Worm (Caenorhabditis elegans) whole organism, mixed stage, embryonic: ENCODE measurements around the gene C06A12.19.
A peak's percentile ranks its signal among the peaks of the same experiment; 100 is the strongest.

ENCODE experiments used
- M03D4.4 ChIP-seq: sonication (generic microtip); optimal IDR thresholded peaks from 2 replicates; lab custom pipeline; 2017; ENCODE audit warnings: mild to moderate bottlenecking, missing genetic modification characterization, missing compliant biosample characterization
- bed-3 ChIP-seq: fragments of 200-800 bp; sonication (Bioruptor generic); optimal IDR thresholded peaks from 3 replicates; lab custom pipeline; 2018; ENCODE audit warnings: mild to moderate bottlenecking, missing genetic modification characterization, moderate library complexity, missing compliant biosample characterization
- blmp-1 ChIP-seq: fragments of 150-350 bp; optimal IDR thresholded peaks from 2 replicates; lab custom pipeline; 2014; ENCODE audit warnings: missing biosample characterization, missing genetic modification characterization
- ceh-39 ChIP-seq: fragments of 150-350 bp; optimal IDR thresholded peaks from 2 replicates; lab custom pipeline; 2014; ENCODE audit warnings: missing biosample characterization, missing genetic modification characterization
- ceh-43 ChIP-seq: fragments of 200-800 bp; sonication (Bioruptor generic); optimal IDR thresholded peaks from 2 replicates; lab custom pipeline; 2018; ENCODE audit warnings: mild to moderate bottlenecking, missing genetic modification characterization, moderate library complexity, missing compliant biosample characterization
- ceh-83 ChIP-seq: fragments of 200-800 bp; sonication (Bioruptor generic); optimal IDR thresholded peaks from 2 replicates; lab custom pipeline; 2018; ENCODE audit warnings: mild to moderate bottlenecking, missing genetic modification characterization, missing compliant biosample characterization
- ces-1 ChIP-seq: fragments of 150-350 bp; optimal IDR thresholded peaks from 2 replicates; lab custom pipeline; 2014; ENCODE audit warnings: missing biosample characterization, missing genetic modification reagents, missing genetic modification characterization
- cnd-1 ChIP-seq: fragments of 200-800 bp; sonication (Bioruptor generic); optimal IDR thresholded peaks from 2 replicates; lab custom pipeline; 2018; ENCODE audit warnings: mild to moderate bottlenecking, missing genetic modification characterization, missing compliant biosample characterization
- drap-1 ChIP-seq: fragments of 200-800 bp; sonication (Bioruptor generic); optimal IDR thresholded peaks from 3 replicates; lab custom pipeline; 2018; ENCODE audit warnings: mild to moderate bottlenecking, missing genetic modification characterization, missing compliant biosample characterization
- elt-1 ChIP-seq: sonication (generic microtip); optimal IDR thresholded peaks from 2 replicates; lab custom pipeline; 2017; ENCODE audit warnings: missing genetic modification characterization, mild to moderate bottlenecking, missing compliant biosample characterization, antibody characterized with exemption, moderate library complexity, borderline replicate concordance; ENCODE audit not compliant: insufficient read depth
- elt-3 ChIP-seq: fragments of 150-350 bp; optimal IDR thresholded peaks from 2 replicates; lab custom pipeline; 2014; ENCODE audit warnings: missing biosample characterization, missing genetic modification characterization
- flh-1 ChIP-seq: fragments of 200-800 bp; sonication (Bioruptor generic); optimal IDR thresholded peaks from 2 replicates; lab custom pipeline; 2018; ENCODE audit warnings: mild to moderate bottlenecking, missing genetic modification characterization, moderate library complexity, missing compliant biosample characterization
- ham-2 ChIP-seq: fragments of 200-800 bp; sonication (Bioruptor generic); optimal IDR thresholded peaks from 2 replicates; lab custom pipeline; 2018; ENCODE audit warnings: mild to moderate bottlenecking, missing genetic modification characterization, missing compliant biosample characterization
- lin-13 ChIP-seq: fragments of 150-350 bp; optimal IDR thresholded peaks from 2 replicates; lab custom pipeline; 2014; ENCODE audit warnings: missing biosample characterization, missing genetic modification characterization
- lsy-2 ChIP-seq: fragments of 150-350 bp; optimal IDR thresholded peaks from 2 replicates; lab custom pipeline; 2014; ENCODE audit warnings: missing biosample characterization, missing genetic modification characterization
- mab-5 ChIP-seq: fragments of 150-350 bp; optimal IDR thresholded peaks from 2 replicates; lab custom pipeline; 2014; ENCODE audit warnings: missing biosample characterization, missing genetic modification characterization
- mep-1 ChIP-seq: fragments of 150-350 bp; optimal IDR thresholded peaks from 2 replicates; lab custom pipeline; 2017; ENCODE audit warnings: missing biosample characterization, missing genetic modification reagents, missing genetic modification characterization, inconsistent platforms
- mls-2 ChIP-seq: sonication (generic microtip); optimal IDR thresholded peaks from 2 replicates; lab custom pipeline; 2016; ENCODE audit warnings: mild to moderate bottlenecking, missing genetic modification characterization, moderate library complexity, missing compliant biosample characterization
- nhr-12 ChIP-seq: fragments of 150-350 bp; optimal IDR thresholded peaks from 2 replicates; lab custom pipeline; 2014; ENCODE audit warnings: missing biosample characterization, missing genetic modification characterization
- nhr-2 ChIP-seq: fragments of 150-350 bp; optimal IDR thresholded peaks from 2 replicates; lab custom pipeline; 2014; ENCODE audit warnings: missing biosample characterization, missing genetic modification characterization
- nhr-237 ChIP-seq: fragments of 150-350 bp; optimal IDR thresholded peaks from 2 replicates; lab custom pipeline; 2014; ENCODE audit warnings: missing biosample characterization, missing genetic modification characterization
- nhr-28 ChIP-seq: fragments of 150-350 bp; optimal IDR thresholded peaks from 2 replicates; lab custom pipeline; 2014; ENCODE audit warnings: missing biosample characterization, missing genetic modification characterization
- nhr-76 ChIP-seq: sonication (generic microtip); optimal IDR thresholded peaks from 2 replicates; lab custom pipeline; 2017; ENCODE audit warnings: missing biosample characterization, missing genetic modification characterization
- pha-4 ChIP-seq: fragments of 150-350 bp; optimal IDR thresholded peaks from 2 replicates; lab custom pipeline; 2018; ENCODE audit warnings: missing biosample characterization, missing genetic modification reagents, missing genetic modification characterization
- sem-2 ChIP-seq: fragments of 200-800 bp; sonication (Bioruptor generic); optimal IDR thresholded peaks from 2 replicates; lab custom pipeline; 2018; ENCODE audit warnings: mild to moderate bottlenecking, missing genetic modification characterization, missing compliant biosample characterization
- snpc-4 ChIP-seq: fragments of 150-350 bp; optimal IDR thresholded peaks from 2 replicates; lab custom pipeline; 2014; ENCODE audit warnings: missing biosample characterization, missing genetic modification characterization
- sptf-1 ChIP-seq: sonication (generic microtip); optimal IDR thresholded peaks from 2 replicates; lab custom pipeline; 2017; ENCODE audit warnings: mild to moderate bottlenecking, missing genetic modification characterization, moderate library complexity, missing compliant biosample characterization
- tbx-8 ChIP-seq: fragments of 200-800 bp; sonication (Bioruptor generic); optimal IDR thresholded peaks from 2 replicates; lab custom pipeline; 2018; ENCODE audit warnings: mild to moderate bottlenecking, missing genetic modification characterization, moderate library complexity, missing compliant biosample characterization
- unc-120 ChIP-seq: sonication (generic microtip); optimal IDR thresholded peaks from 2 replicates; lab custom pipeline; 2017; ENCODE audit warnings: missing genetic modification characterization, missing compliant biosample characterization; ENCODE audit not compliant: poor library complexity, severe bottlenecking
- unc-62 ChIP-seq: fragments of 150-350 bp; optimal IDR thresholded peaks from 2 replicates; lab custom pipeline; 2014; ENCODE audit warnings: missing biosample characterization, missing genetic modification reagents, missing genetic modification characterization
- zip-8 ChIP-seq: fragments of 150-350 bp; optimal IDR thresholded peaks from 2 replicates; lab custom pipeline; 2014; ENCODE audit warnings: missing biosample characterization, missing genetic modification characterization
- ztf-11 ChIP-seq: fragments of 150-350 bp; optimal IDR thresholded peaks from 2 replicates; lab custom pipeline; 2014; ENCODE audit warnings: missing biosample characterization, missing genetic modification characterization

The C06A12.19 gene

DNA sequence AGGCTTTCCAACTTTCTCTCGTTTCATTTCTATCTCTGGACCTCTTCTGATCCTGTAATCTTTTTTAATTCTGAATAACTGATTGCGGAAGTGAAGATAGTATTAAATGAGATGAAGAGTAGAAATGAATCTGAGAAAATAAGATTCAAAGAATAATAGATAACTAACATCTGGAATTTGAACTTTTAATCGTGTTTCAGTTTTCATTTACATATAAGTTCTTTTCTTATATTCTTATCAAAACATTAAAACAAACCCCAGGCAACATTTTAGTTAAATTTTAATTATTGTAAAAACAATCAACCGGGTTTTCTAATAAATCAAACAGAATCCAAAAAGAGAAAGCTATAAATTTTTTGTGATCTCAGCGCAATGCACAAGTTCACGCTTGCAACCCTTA is 13.3 kb upstream of the C06A12.19 start:
- TF ChIP-seq blmp-1 (tag; lab: Kevin White, UChicago) = peak; percentile 1
- TF ChIP-seq nhr-237 = no peak
- peak; percentile 37 for TF ChIP-seq ham-2 (GFP tag; lab: Kevin White, UChicago)
- TF ChIP-seq lin-13 (tag; lab: Kevin White, UChicago) = no peak
- TF ChIP-seq, all 35 proteins: peak for 2

DNA sequence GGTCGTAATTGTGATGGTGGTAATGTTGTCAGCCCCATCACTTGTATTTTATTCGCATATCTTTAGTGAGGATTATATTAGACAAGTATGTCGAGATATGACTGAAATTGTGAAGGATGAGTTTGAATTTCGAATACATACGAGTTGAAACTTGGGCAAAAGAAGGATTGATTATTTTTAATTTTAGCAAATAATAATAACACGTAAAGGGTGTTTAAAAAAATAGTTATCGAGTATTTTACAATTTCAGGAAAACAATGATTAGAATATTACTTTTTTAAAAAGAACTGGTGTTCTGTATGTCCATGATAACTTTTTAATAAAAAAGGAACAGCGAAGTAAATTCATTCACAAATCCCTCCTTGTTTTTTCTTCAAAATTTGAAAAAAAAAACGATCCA is 10.5 kb upstream of the C06A12.19 start, which contains the start of gene F11E6.8:
Gene F11E6.8, minus strand, starts transcription at position 101 of the 400 bp plus-strand sequence.
- TF ChIP-seq sem-2 (no peak), ztf-11 (tag; lab: Kevin White, UChicago) (no peak), flh-1 (GFP tag; lab: Kevin White, UChicago) (no peak), snpc-4 (tag; lab: Kevin White, UChicago) (no peak), unc-120 (tag; lab: Kevin White, UChicago) (no peak), ceh-83 (GFP tag; lab: Kevin White, UChicago) (no peak), ces-1 (GFP tag; lab: Kevin White, UChicago) (no peak), blmp-1 (tag; lab: Kevin White, UChicago) (no peak), drap-1 (GFP tag; lab: Kevin White, UChicago) (no peak), nhr-76 (tag; lab: Kevin White, UChicago) (no peak), mab-5 (tag; lab: Kevin White, UChicago) (no peak), nhr-28 (tag; lab: Kevin White, UChicago) (no peak), ceh-39 (tag; lab: Kevin White, UChicago) (no peak)

DNA sequence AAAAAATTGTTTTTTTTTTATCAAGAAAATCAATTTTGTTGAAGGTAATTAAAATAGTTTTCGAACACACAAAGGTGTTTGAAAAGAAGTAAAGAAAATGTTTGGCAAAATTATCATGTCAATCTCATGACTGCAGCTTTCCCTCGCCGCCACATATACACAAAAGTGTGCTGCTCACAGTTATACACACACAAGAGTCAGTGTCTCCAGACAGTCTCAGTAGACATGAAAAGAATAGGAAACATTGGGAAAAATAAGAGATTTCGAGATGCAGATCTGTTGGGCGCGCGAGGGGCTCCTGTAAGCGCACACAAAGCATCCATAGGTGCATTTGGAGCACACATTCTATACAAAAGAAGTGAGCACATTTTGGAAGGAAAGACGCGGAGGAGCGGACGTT is 8.4 kb upstream of the C06A12.19 start:
- TF ChIP-seq elt-3 (no peak), mep-1 (tag; lab: Kevin White, UChicago) (no peak), elt-1 (tag; lab: Kevin White, UChicago) (no peak), lsy-2 (tag; lab: Kevin White, UChicago) (no peak), ces-1 (GFP tag; lab: Kevin White, UChicago) (no peak), lin-13 (tag; lab: Kevin White, UChicago) (no peak), nhr-2 (tag; lab: Kevin White, UChicago) (no peak), sem-2 (no peak), nhr-28 (tag; lab: Kevin White, UChicago) (no peak), nhr-12 (no peak), ceh-39 (tag; lab: Kevin White, UChicago) (no peak), bed-3 (GFP tag; lab: Kevin White, UChicago) (no peak), M03D4.4 (tag; lab: Kevin White, UChicago) (no peak), mls-2 (tag; lab: Kevin White, UChicago) (no peak), flh-1 (GFP tag; lab: Kevin White, UChicago) (no peak), ceh-43 (no peak), nhr-237 (no peak), sptf-1 (no peak)

DNA sequence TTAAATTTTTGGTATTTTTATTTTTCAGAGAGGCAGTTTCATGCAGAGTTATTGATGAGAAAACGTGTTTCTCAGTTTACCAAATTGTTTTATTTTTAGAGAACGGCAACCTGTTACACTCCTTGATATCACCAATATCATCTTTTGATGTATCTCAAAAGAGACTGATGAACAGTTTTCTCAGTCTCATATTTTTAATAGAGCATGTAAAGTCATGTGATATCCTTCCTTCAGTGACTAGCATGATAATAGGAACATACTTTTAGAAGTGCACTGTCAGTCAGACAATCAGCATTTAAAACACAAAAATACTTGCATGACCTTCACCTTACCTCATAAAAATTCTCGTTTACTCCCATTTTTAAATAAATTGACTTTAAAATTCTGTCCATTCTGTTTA is 2.6 kb upstream of the C06A12.19 start, which contains the start of gene F11E6.11:
Gene F11E6.11, plus strand, starts transcription at position 325 of the 400 bp plus-strand sequence.
- no peak for TF ChIP-seq drap-1 (GFP tag; lab: Kevin White, UChicago)
- no peak for TF ChIP-seq zip-8
- TF ChIP-seq blmp-1 (tag; lab: Kevin White, UChicago) = no peak
- TF ChIP-seq lsy-2 (tag; lab: Kevin White, UChicago) = no peak
- TF ChIP-seq, all 35 proteins: peak for 0

DNA sequence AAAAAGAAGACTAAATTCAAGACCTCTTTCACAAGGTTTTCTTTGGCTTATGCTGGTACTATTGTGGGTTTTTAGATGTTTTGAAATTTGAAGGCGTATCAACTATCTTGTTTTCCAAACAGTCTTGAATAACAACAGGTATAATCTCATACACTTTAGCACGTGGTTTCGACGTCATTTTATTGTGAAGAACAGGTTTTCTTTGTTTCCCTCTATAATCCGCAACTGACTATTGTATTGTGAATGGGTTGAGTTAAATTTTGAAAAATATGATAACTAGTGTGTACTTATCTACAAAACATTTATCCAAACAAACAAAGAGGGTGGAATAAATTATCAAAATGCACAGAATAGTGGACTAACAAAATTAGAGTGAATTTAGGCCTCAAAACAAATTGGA is 1.4 kb upstream of the C06A12.19 start:
- no peak for TF ChIP-seq zip-8
- no peak for TF ChIP-seq unc-62 (GFP tag; lab: Kevin White, UChicago)
- no peak for TF ChIP-seq ztf-11 (tag; lab: Kevin White, UChicago)
- TF ChIP-seq elt-1 (tag; lab: Kevin White, UChicago) = no peak
- TF ChIP-seq nhr-28 (tag; lab: Kevin White, UChicago) = no peak

DNA sequence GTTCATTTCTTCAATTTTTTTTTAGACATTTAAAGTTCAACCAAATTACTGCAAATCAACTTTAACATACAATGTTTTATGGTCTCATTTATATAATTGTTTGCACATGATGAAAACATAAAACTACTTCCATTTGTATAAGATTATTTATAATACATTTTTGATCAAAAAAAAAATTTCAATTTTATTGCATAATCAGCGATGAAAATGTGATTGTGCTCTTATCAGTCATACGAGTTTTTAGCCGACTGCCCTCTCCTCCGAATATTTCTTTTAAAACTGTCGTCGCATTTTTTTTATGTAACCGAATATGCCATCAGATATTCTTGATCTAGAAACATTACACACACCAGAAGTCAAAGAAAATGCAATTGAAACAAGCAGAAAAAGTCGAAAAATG is 516 bp upstream of the C06A12.19 start, which contains the start of gene F08A7.1:
Gene F08A7.1, plus strand, starts transcription at position 191 of the 400 bp plus-strand sequence.
- TF ChIP-seq ceh-39 (tag; lab: Kevin White, UChicago) (no peak), tbx-8 (GFP tag; lab: Kevin White, UChicago) (no peak), ztf-11 (tag; lab: Kevin White, UChicago) (no peak), pha-4 (tag; lab: Kevin White, UChicago) (no peak), nhr-2 (tag; lab: Kevin White, UChicago) (no peak), ceh-83 (GFP tag; lab: Kevin White, UChicago) (no peak), unc-120 (tag; lab: Kevin White, UChicago) (no peak), unc-62 (GFP tag; lab: Kevin White, UChicago) (no peak), mab-5 (tag; lab: Kevin White, UChicago) (no peak), cnd-1 (tag; lab: Kevin White, UChicago) (no peak), nhr-12 (no peak), ces-1 (GFP tag; lab: Kevin White, UChicago) (no peak)
